Fruit fly (Drosophila melanogaster): ENCODE results near the gene snf.

DNA sequence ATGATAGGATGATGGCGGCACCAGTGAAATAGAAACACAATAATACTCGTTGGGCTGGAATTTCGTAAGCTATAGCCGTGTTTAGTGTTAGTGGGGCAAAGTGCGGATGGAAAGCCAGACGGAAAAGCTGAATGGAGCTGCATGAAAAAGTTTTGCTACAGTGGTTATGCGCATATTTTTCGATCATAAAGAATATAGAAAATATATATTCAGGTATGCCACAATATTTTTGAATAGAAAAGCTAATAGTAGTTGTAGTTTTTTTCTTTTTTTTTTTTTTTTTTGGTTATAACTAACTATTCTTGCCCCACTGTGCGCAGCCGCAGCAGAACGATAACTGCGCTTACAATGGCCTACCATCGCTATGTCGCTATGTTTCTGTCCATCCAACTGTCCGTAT is 22.5 kb upstream of the snf start:
- TF ChIP-seq Hr51 (GFP tag; optimal IDR thresholded peaks at IDR 0.05), result no peak
- no peak for TF ChIP-seq CG18764 (GFP tag; optimal IDR thresholded peaks at IDR 0.05)
- no peak for TF ChIP-seq insv (GFP tag; optimal IDR thresholded peaks at IDR 0.05)
- TF ChIP-seq da (GFP tag; optimal IDR thresholded peaks at IDR 0.05), result no peak

Measured in whole organism, embryonic.